Worm (Caenorhabditis elegans): ENCODE results near the gene egl-46.

- TF ChIP-seq pqm-1 (tag; optimal IDR thresholded peaks at IDR 0.05) = no peak
- TF ChIP-seq madf-2 (tag; optimal IDR thresholded peaks at IDR 0.05) = no peak
- TF ChIP-seq ama-1 (optimal IDR thresholded peaks at IDR 0.05) = no peak
- no peak for TF ChIP-seq ref-2 (tag; optimal IDR thresholded peaks at IDR 0.05)
- no peak for TF ChIP-seq ets-4 (tag; optimal IDR thresholded peaks at IDR 0.05)
- TF ChIP-seq pha-4 (tag; optimal IDR thresholded peaks at IDR 0.05) = no peak
- TF ChIP-seq dmd-4 (tag; optimal IDR thresholded peaks at IDR 0.05; ENCODE audit: borderline replicate concordance) = no peak
- TF ChIP-seq pag-3 (tag; optimal IDR thresholded peaks at IDR 0.05; ENCODE audit: borderline replicate concordance) = no peak
These were observed 14.8 kb downstream of the egl-46 start for ce11 chrV:6666557-6666956.
